Fruit fly (Drosophila melanogaster) whole organism, wandering third instar larva: ENCODE results near the gene CecA2.

Experiments
- Abd-B ChIP-seq: fragments of >200 bp; optimal IDR thresholded peaks from 2 replicates; lab custom pipeline; 2017; ENCODE audit warnings: missing biosample characterization, missing genetic modification characterization
- CG32264 ChIP-seq: fragments of 200-800 bp; sonication (Bioruptor generic); optimal IDR thresholded peaks from 2 replicates; lab custom pipeline; 2016; ENCODE audit warnings: missing biosample characterization, missing genetic modification characterization
- CG9705 ChIP-seq: fragments of 200-800 bp; sonication (Bioruptor generic); optimal IDR thresholded peaks from 2 replicates; lab custom pipeline; 2018; ENCODE audit warnings: missing biosample characterization, mild to moderate bottlenecking, missing genetic modification characterization
- CrebA ChIP-seq: fragments of 200-800 bp; sonication (Bioruptor generic); optimal IDR thresholded peaks from 2 replicates; lab custom pipeline; 2016; ENCODE audit warnings: missing biosample characterization, mild to moderate bottlenecking, missing genetic modification characterization, borderline replicate concordance
- Dfd ChIP-seq: fragments of >200 bp; optimal IDR thresholded peaks from 2 replicates; lab custom pipeline; 2017; ENCODE audit warnings: missing biosample characterization, missing genetic modification characterization
- Dif ChIP-seq: fragments of 200-275, 200-300 bp; sonication (Bioruptor generic); optimal IDR thresholded peaks from 2 replicates; lab custom pipeline; 2018; ENCODE audit warnings: missing biosample characterization, missing genetic modification characterization; ENCODE audit not compliant: partially characterized antibody
- HLH106 ChIP-seq: fragments of 200-800 bp; optimal IDR thresholded peaks from 3 replicates; lab custom pipeline; 2019; ENCODE audit warnings: missing biosample characterization, mild to moderate bottlenecking, missing genetic modification characterization, moderate library complexity
- Hr78 ChIP-seq: fragments of >200 bp; optimal IDR thresholded peaks from 2 replicates; lab custom pipeline; 2017; ENCODE audit warnings: missing biosample characterization, missing genetic modification characterization
- Hr83 ChIP-seq: fragments of 200-300 bp; sonication (Bioruptor generic); optimal IDR thresholded peaks from 2 replicates; lab custom pipeline; 2016; ENCODE audit warnings: missing biosample characterization, mild to moderate bottlenecking, missing genetic modification characterization, moderate library complexity; ENCODE audit not compliant: poor library complexity, severe bottlenecking
- Mio ChIP-seq: sonication (Bioruptor generic); optimal IDR thresholded peaks from 2 replicates; lab custom pipeline; 2016; ENCODE audit warnings: missing biosample characterization, missing genetic modification characterization
- Myc ChIP-seq: fragments of >200 bp; optimal IDR thresholded peaks from 2 replicates; lab custom pipeline; 2017
- N ChIP-seq: fragments of >200 bp; optimal IDR thresholded peaks from 2 replicates; lab custom pipeline; 2018; ENCODE audit warnings: missing biosample characterization, missing external identifiers, missing genetic modification characterization
- OdsH ChIP-seq: fragments of 200-800 bp; sonication (Bioruptor generic); optimal IDR thresholded peaks from 2 replicates; lab custom pipeline; 2016; ENCODE audit warnings: missing biosample characterization, mild to moderate bottlenecking, missing genetic modification characterization
- Sp1 ChIP-seq: fragments of 200-800 bp; sonication (Bioruptor generic); optimal IDR thresholded peaks from 3 replicates; lab custom pipeline; 2019; ENCODE audit warnings: missing biosample characterization, mild to moderate bottlenecking, missing genetic modification characterization, moderate library complexity
- br ChIP-seq: fragments of 200-800 bp; sonication (Bioruptor generic); optimal IDR thresholded peaks from 2 replicates; lab custom pipeline; 2016; ENCODE audit warnings: missing biosample characterization, missing genetic modification characterization
- brk ChIP-seq: fragments of 200-800 bp; sonication (Bioruptor generic); optimal IDR thresholded peaks from 2 replicates; lab custom pipeline; 2016; ENCODE audit warnings: missing biosample characterization, mild to moderate bottlenecking, missing genetic modification characterization
- dl ChIP-seq, 2 experiments: fragments of 175-275, 200-275 bp in 1 of 2; fragments of 200-275 bp in 1 of 2; sonication (Bioruptor generic); optimal IDR thresholded peaks; lab custom pipeline; 2018; ENCODE audit warnings: mild to moderate bottlenecking in 2 of 2, missing biosample characterization in 2 of 2, missing genetic modification characterization in 2 of 2, moderate library complexity in 2 of 2; ENCODE audit not compliant: partially characterized antibody in 2 of 2, insufficient read depth in 1 of 2
- dmrt93B ChIP-seq: fragments of 200-800 bp; sonication (Bioruptor generic); optimal IDR thresholded peaks from 2 replicates; lab custom pipeline; 2018; ENCODE audit warnings: missing biosample characterization, mild to moderate bottlenecking, missing genetic modification characterization
- ey ChIP-seq: fragments of 200-800 bp; sonication (Bioruptor generic); optimal IDR thresholded peaks from 2 replicates; lab custom pipeline; 2016; ENCODE audit warnings: missing biosample characterization, missing genetic modification characterization
- foxo ChIP-seq, 2 experiments: fragments of 200-800 bp; sonication (Bioruptor generic); optimal IDR thresholded peaks; 2 replicates in 1 of 2; 3 replicates in 1 of 2; lab custom pipeline; 2016 to 2017; ENCODE audit warnings: missing biosample characterization in 2 of 2, missing genetic modification characterization in 2 of 2
- h ChIP-seq: fragments of 200-800 bp; sonication (Bioruptor generic); optimal IDR thresholded peaks from 3 replicates; lab custom pipeline; 2016; ENCODE audit warnings: missing biosample characterization, mild to moderate bottlenecking, missing genetic modification characterization
- jim ChIP-seq: fragments of 175-275, 200-325 bp; sonication (Bioruptor generic); optimal IDR thresholded peaks from 2 replicates; lab custom pipeline; 2016; ENCODE audit warnings: missing biosample characterization, mild to moderate bottlenecking, missing genetic modification characterization
- lola ChIP-seq: fragments of >200 bp; optimal IDR thresholded peaks from 2 replicates; lab custom pipeline; 2017; ENCODE audit warnings: missing biosample characterization, missing genetic modification characterization
- pan ChIP-seq: fragments of >200 bp; optimal IDR thresholded peaks from 2 replicates; lab custom pipeline; 2017
- psq ChIP-seq: fragments of 200-800 bp; sonication (Bioruptor generic); optimal IDR thresholded peaks from 3 replicates; lab custom pipeline; 2017; ENCODE audit warnings: missing biosample characterization, mild to moderate bottlenecking, missing genetic modification characterization, moderate library complexity
- rgr ChIP-seq: fragments of 200-800 bp; sonication (Bioruptor generic); optimal IDR thresholded peaks from 3 replicates; lab custom pipeline; 2016; ENCODE audit warnings: missing biosample characterization, mild to moderate bottlenecking, missing genetic modification characterization
- sage ChIP-seq: fragments of 200-800 bp; sonication (Bioruptor generic); optimal IDR thresholded peaks from 2 replicates; lab custom pipeline; 2016; ENCODE audit warnings: missing biosample characterization, mild to moderate bottlenecking, missing genetic modification characterization
- sv ChIP-seq: fragments of 200-800 bp; sonication (Bioruptor generic); optimal IDR thresholded peaks from 3 replicates; lab custom pipeline; 2016; ENCODE audit warnings: missing biosample characterization, missing genetic modification characterization
- tai ChIP-seq: sonication (Bioruptor generic); optimal IDR thresholded peaks from 2 replicates; lab custom pipeline; 2016; ENCODE audit warnings: missing biosample characterization, missing genetic modification characterization
- usp ChIP-seq: fragments of >200 bp; optimal IDR thresholded peaks from 2 replicates; lab custom pipeline; 2017; ENCODE audit warnings: missing biosample characterization, missing genetic modification characterization
- woc ChIP-seq: sonication (Bioruptor generic); optimal IDR thresholded peaks from 2 replicates; lab custom pipeline; 2016; ENCODE audit warnings: missing biosample characterization, mild to moderate bottlenecking, missing genetic modification characterization

CecA2 gene

dm6 chr3R:30170671-30171667 is 41.0 kb upstream of the CecA2 start, which contains the start of gene Rsod (continued):
- TF ChIP-seq rgr (GFP tag; lab: Kevin White, UChicago) (peak; percentile 86), CG32264 (peak; percentile 62), pan (no peak), usp (GFP tag; lab: Kevin White, UChicago) (no peak), Sp1 (GFP tag; lab: Kevin White, UChicago) (peak; percentile 61), N (no peak), ey (GFP tag; lab: Kevin White, UChicago) (peak; percentile 82), OdsH (GFP tag; lab: Kevin White, UChicago) (peak; percentile 82), CrebA (GFP tag; lab: Kevin White, UChicago) (no peak), dl (GFP tag; optimal IDR thresholded peaks at IDR 0.05; lab: Kevin White, UChicago; ENCODE audit: insufficient read depth in 1 of 2, partially characterized antibody in 2 of 2) (no peak), sv (GFP tag; lab: Kevin White, UChicago) (peak; percentile 27)

- TF ChIP-seq psq (GFP tag; lab: Kevin White, UChicago) = no peak
- no peak for TF ChIP-seq HLH106 (tag; lab: Kevin White, UChicago)
- no peak for TF ChIP-seq rgr (GFP tag; lab: Kevin White, UChicago)
- TF ChIP-seq foxo (GFP tag; optimal IDR thresholded peaks at IDR 0.05; lab: Kevin White, UChicago) = no peak
- TF ChIP-seq Hr78 (GFP tag; lab: Kevin White, UChicago) = no peak
Measured at dm6 chr3R:30174160-30175002, 37.6 kb upstream of the CecA2 start, which contains the start of gene Mlc2. TSS of gene Mlc2 (minus strand) at chr3R:30174551.

DNA sequence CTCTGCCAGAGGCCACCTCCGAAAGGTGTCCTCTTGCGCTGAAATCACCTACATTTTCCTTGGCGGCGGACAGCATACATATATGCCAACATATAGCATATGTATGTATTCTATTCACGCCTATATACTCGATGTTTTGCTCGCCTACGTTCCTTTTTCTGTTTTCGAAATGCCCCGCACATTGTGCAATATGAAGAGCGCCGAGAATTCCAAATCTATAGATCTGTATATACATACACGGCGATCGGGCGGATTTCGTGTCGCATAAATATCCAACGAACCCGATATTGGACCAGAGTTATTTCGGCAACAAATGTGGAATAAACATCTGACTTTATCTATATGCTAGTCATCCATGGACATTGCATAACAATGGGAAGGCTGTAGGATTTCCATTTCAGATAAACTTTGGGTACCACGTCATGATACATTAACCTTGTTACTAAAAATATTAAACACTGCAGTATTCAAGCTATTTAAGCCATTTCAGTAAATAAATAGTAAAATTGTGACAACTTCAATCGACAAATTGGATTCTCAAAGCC is 36.8 kb upstream of the CecA2 start:
- TF ChIP-seq usp (GFP tag; lab: Kevin White, UChicago) (no peak), sv (GFP tag; lab: Kevin White, UChicago) (no peak), Myc (lab: Kevin White, UChicago) (no peak), CG32264 (no peak), dmrt93B (no peak), lola (GFP tag; lab: Kevin White, UChicago) (no peak), Hr83 (GFP tag; lab: Kevin White, UChicago) (no peak), ey (GFP tag; lab: Kevin White, UChicago) (no peak), CG9705 (GFP tag; lab: Kevin White, UChicago) (no peak), Hr78 (GFP tag; lab: Kevin White, UChicago) (no peak), N (no peak)
- TF ChIP-seq, all 38 proteins: peak for 0

dm6 chr3R:30176314-30176713 is 35.6 kb upstream of the CecA2 start:
- TF ChIP-seq Dfd (GFP tag; lab: Kevin White, UChicago) = no peak
- TF ChIP-seq Abd-B (GFP tag; lab: Kevin White, UChicago) = no peak
- no peak for TF ChIP-seq N
- TF ChIP-seq, all 38 proteins: peak for 0

- TF ChIP-seq Mio (GFP tag; lab: Kevin White, UChicago) = no peak
- no peak for TF ChIP-seq Abd-B (GFP tag; lab: Kevin White, UChicago)
- no peak for TF ChIP-seq h (GFP tag; lab: Kevin White, UChicago)
Measured at dm6 chr3R:30177494-30177893, 34.5 kb upstream of the CecA2 start, which contains the start of the genes CG1983 and CG15530. TSS of gene CG1983 (minus strand) at chr3R:30177700. TSS of gene CG15530 (plus strand) at chr3R:30177877.

dm6 chr3R:30179934-30180333 is 32.0 kb upstream of the CecA2 start, which contains the start of gene Bet5:
TSS of gene Bet5 (plus strand) at chr3R:30180232.
- TF ChIP-seq Myc (lab: Kevin White, UChicago) (no peak), dl (GFP tag; optimal IDR thresholded peaks at IDR 0.05; lab: Kevin White, UChicago; ENCODE audit: insufficient read depth in 1 of 2, partially characterized antibody in 2 of 2) (no peak), sage (GFP tag; lab: Kevin White, UChicago) (no peak), woc (GFP tag; lab: Kevin White, UChicago) (no peak), tai (GFP tag; lab: Kevin White, UChicago) (no peak), pan (no peak), N (no peak), Hr78 (GFP tag; lab: Kevin White, UChicago) (no peak), jim (GFP tag; lab: Kevin White, UChicago) (no peak), rgr (GFP tag; lab: Kevin White, UChicago) (no peak), Mio (GFP tag; lab: Kevin White, UChicago) (no peak), psq (GFP tag; lab: Kevin White, UChicago) (no peak), h (GFP tag; lab: Kevin White, UChicago) (no peak), Dif (no peak), usp (GFP tag; lab: Kevin White, UChicago) (no peak), sv (GFP tag; lab: Kevin White, UChicago) (no peak), CrebA (GFP tag; lab: Kevin White, UChicago) (no peak), brk (no peak), ey (GFP tag; lab: Kevin White, UChicago) (no peak), br (no peak)
